Worm (Caenorhabditis elegans) whole organism, mixed stage, embryonic: ENCODE measurements around the gene C17F4.2.

Experiments used
- bed-3 ChIP-seq: fragments of 200-800 bp; sonication (Bioruptor generic); optimal IDR thresholded peaks from 3 replicates; lab custom pipeline; 2018; ENCODE audit warnings: mild to moderate bottlenecking, missing genetic modification characterization, moderate library complexity, missing compliant biosample characterization
- blmp-1 ChIP-seq: fragments of 150-350 bp; optimal IDR thresholded peaks from 2 replicates; lab custom pipeline; 2014; ENCODE audit warnings: missing biosample characterization, missing genetic modification characterization
- ceh-39 ChIP-seq: fragments of 150-350 bp; optimal IDR thresholded peaks from 2 replicates; lab custom pipeline; 2014; ENCODE audit warnings: missing biosample characterization, missing genetic modification characterization
- ceh-43 ChIP-seq: fragments of 200-800 bp; sonication (Bioruptor generic); optimal IDR thresholded peaks from 2 replicates; lab custom pipeline; 2018; ENCODE audit warnings: mild to moderate bottlenecking, missing genetic modification characterization, moderate library complexity, missing compliant biosample characterization
- ceh-83 ChIP-seq: fragments of 200-800 bp; sonication (Bioruptor generic); optimal IDR thresholded peaks from 2 replicates; lab custom pipeline; 2018; ENCODE audit warnings: mild to moderate bottlenecking, missing genetic modification characterization, missing compliant biosample characterization
- ces-1 ChIP-seq: fragments of 150-350 bp; optimal IDR thresholded peaks from 2 replicates; lab custom pipeline; 2014; ENCODE audit warnings: missing biosample characterization, missing genetic modification reagents, missing genetic modification characterization
- cnd-1 ChIP-seq: fragments of 200-800 bp; sonication (Bioruptor generic); optimal IDR thresholded peaks from 2 replicates; lab custom pipeline; 2018; ENCODE audit warnings: mild to moderate bottlenecking, missing genetic modification characterization, missing compliant biosample characterization
- drap-1 ChIP-seq: fragments of 200-800 bp; sonication (Bioruptor generic); optimal IDR thresholded peaks from 3 replicates; lab custom pipeline; 2018; ENCODE audit warnings: mild to moderate bottlenecking, missing genetic modification characterization, missing compliant biosample characterization
- elt-3 ChIP-seq: fragments of 150-350 bp; optimal IDR thresholded peaks from 2 replicates; lab custom pipeline; 2014; ENCODE audit warnings: missing biosample characterization, missing genetic modification characterization
- flh-1 ChIP-seq: fragments of 200-800 bp; sonication (Bioruptor generic); optimal IDR thresholded peaks from 2 replicates; lab custom pipeline; 2018; ENCODE audit warnings: mild to moderate bottlenecking, missing genetic modification characterization, moderate library complexity, missing compliant biosample characterization
- ham-2 ChIP-seq: fragments of 200-800 bp; sonication (Bioruptor generic); optimal IDR thresholded peaks from 2 replicates; lab custom pipeline; 2018; ENCODE audit warnings: mild to moderate bottlenecking, missing genetic modification characterization, missing compliant biosample characterization
- lin-32 ChIP-seq: fragments of 200-800 bp; sonication (Bioruptor generic); optimal IDR thresholded peaks from 2 replicates; lab custom pipeline; 2018; ENCODE audit warnings: mild to moderate bottlenecking, missing genetic modification characterization, missing compliant biosample characterization
- lsy-2 ChIP-seq: fragments of 150-350 bp; optimal IDR thresholded peaks from 2 replicates; lab custom pipeline; 2014; ENCODE audit warnings: missing biosample characterization, missing genetic modification characterization
- mab-5 ChIP-seq: fragments of 150-350 bp; optimal IDR thresholded peaks from 2 replicates; lab custom pipeline; 2014; ENCODE audit warnings: missing biosample characterization, missing genetic modification characterization
- mep-1 ChIP-seq: fragments of 150-350 bp; optimal IDR thresholded peaks from 2 replicates; lab custom pipeline; 2017; ENCODE audit warnings: missing biosample characterization, missing genetic modification reagents, missing genetic modification characterization, inconsistent platforms
- mls-2 ChIP-seq: sonication (generic microtip); optimal IDR thresholded peaks from 2 replicates; lab custom pipeline; 2016; ENCODE audit warnings: mild to moderate bottlenecking, missing genetic modification characterization, moderate library complexity, missing compliant biosample characterization
- nhr-12 ChIP-seq: fragments of 150-350 bp; optimal IDR thresholded peaks from 2 replicates; lab custom pipeline; 2014; ENCODE audit warnings: missing biosample characterization, missing genetic modification characterization
- nhr-2 ChIP-seq: fragments of 150-350 bp; optimal IDR thresholded peaks from 2 replicates; lab custom pipeline; 2014; ENCODE audit warnings: missing biosample characterization, missing genetic modification characterization
- nhr-76 ChIP-seq: sonication (generic microtip); optimal IDR thresholded peaks from 2 replicates; lab custom pipeline; 2017; ENCODE audit warnings: missing biosample characterization, missing genetic modification characterization
- pha-4 ChIP-seq: fragments of 150-350 bp; optimal IDR thresholded peaks from 2 replicates; lab custom pipeline; 2018; ENCODE audit warnings: missing biosample characterization, missing genetic modification reagents, missing genetic modification characterization
- sem-2 ChIP-seq: fragments of 200-800 bp; sonication (Bioruptor generic); optimal IDR thresholded peaks from 2 replicates; lab custom pipeline; 2018; ENCODE audit warnings: mild to moderate bottlenecking, missing genetic modification characterization, missing compliant biosample characterization
- snpc-4 ChIP-seq: fragments of 150-350 bp; optimal IDR thresholded peaks from 2 replicates; lab custom pipeline; 2014; ENCODE audit warnings: missing biosample characterization, missing genetic modification characterization
- tbx-8 ChIP-seq: fragments of 200-800 bp; sonication (Bioruptor generic); optimal IDR thresholded peaks from 2 replicates; lab custom pipeline; 2018; ENCODE audit warnings: mild to moderate bottlenecking, missing genetic modification characterization, moderate library complexity, missing compliant biosample characterization
- unc-120 ChIP-seq: sonication (generic microtip); optimal IDR thresholded peaks from 2 replicates; lab custom pipeline; 2017; ENCODE audit warnings: missing genetic modification characterization, missing compliant biosample characterization; ENCODE audit not compliant: poor library complexity, severe bottlenecking
- unc-39 ChIP-seq: fragments of 150-350 bp; optimal IDR thresholded peaks from 2 replicates; lab custom pipeline; 2014; ENCODE audit warnings: missing biosample characterization, missing genetic modification characterization
- unc-62 ChIP-seq: fragments of 150-350 bp; optimal IDR thresholded peaks from 2 replicates; lab custom pipeline; 2014; ENCODE audit warnings: missing biosample characterization, missing genetic modification reagents, missing genetic modification characterization
- zip-8 ChIP-seq: fragments of 150-350 bp; optimal IDR thresholded peaks from 2 replicates; lab custom pipeline; 2014; ENCODE audit warnings: missing biosample characterization, missing genetic modification characterization
- ztf-11 ChIP-seq: fragments of 150-350 bp; optimal IDR thresholded peaks from 2 replicates; lab custom pipeline; 2014; ENCODE audit warnings: missing biosample characterization, missing genetic modification characterization

The C17F4.2 gene

DNA sequence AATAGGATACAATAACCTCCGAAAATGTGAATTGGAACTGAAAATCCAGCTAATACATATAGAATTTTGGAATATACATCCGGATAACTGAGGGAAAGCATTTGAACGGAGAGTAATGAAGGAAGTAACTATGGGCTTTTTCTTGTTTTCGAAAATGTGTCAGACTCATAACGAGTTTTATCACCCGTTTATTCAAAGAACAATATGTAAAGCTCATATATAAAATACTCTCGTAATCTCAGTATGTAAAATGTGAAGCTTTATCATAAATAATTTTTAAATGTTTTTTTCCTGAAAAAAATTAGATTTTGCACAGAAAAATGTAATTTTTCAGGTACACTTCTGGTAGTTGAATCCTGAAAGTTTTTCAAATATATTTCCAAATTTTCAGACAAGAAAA is 18.0 kb upstream of the C17F4.2 start, which contains the start of gene srh-297:
TSS of gene srh-297 (minus strand) at position 101 of the 400 bp plus-strand sequence.
- TF ChIP-seq sem-2 (no peak), mab-5 (tag; lab: Kevin White, UChicago) (no peak)

DNA sequence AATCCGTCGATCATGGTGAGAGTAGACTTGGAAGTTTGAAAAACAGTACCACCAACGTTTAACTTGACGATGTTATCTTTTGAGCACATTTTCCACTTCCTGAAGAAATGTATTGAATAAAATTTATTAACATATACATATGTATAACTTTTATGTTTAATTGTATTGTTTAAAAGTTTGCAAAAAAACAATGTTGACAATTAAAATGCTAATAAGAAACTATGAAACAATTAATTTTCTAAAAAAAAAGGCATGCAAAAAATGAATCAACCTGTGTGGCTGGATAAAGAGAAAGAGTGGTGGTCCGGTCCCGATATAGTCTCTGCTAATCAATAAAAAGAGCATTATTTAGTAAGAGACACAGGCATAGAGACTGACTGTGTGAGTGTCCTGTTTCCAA is 13.7 kb upstream of the C17F4.2 start, which contains the start of gene C17F4.8:
TSS of gene C17F4.8 (minus strand) at position 101 of the 400 bp plus-strand sequence.
- TF ChIP-seq mls-2 (tag; lab: Kevin White, UChicago) (no peak), lsy-2 (tag; lab: Kevin White, UChicago) (no peak), lin-32 (GFP tag; lab: Kevin White, UChicago) (no peak), cnd-1 (tag; lab: Kevin White, UChicago) (no peak), unc-39 (tag; lab: Kevin White, UChicago) (no peak), flh-1 (GFP tag; lab: Kevin White, UChicago) (no peak), snpc-4 (no peak), ceh-43 (GFP tag; lab: Kevin White, UChicago) (no peak), unc-120 (tag; lab: Kevin White, UChicago) (no peak), nhr-12 (tag; lab: Kevin White, UChicago) (no peak), ceh-83 (GFP tag; lab: Kevin White, UChicago) (no peak), nhr-76 (tag; lab: Kevin White, UChicago) (no peak), mep-1 (tag; lab: Kevin White, UChicago) (no peak), unc-62 (GFP tag; lab: Kevin White, UChicago) (no peak)

DNA sequence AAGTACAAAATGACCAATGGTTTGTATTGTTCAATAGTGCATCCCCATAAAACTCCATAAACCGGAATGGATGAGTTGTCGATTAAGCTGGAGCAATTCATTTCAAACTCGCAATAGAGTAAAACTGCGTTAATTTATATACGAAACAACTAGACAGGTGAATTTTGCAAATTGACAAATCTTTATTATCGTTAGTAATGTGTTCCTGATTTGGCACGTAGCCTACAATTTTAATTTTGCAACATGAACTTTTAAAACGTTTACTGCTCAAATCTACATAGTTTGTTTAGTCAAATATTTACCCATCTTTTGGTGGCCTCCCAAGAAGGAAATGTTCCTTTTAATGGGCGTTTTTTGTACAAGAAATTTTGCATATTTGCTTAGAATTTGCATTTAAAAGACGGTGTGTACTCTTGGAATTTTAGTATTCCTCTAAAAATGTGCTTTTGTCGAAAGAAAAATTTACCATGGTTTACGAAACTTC is 11.4 kb upstream of the C17F4.2 start, which contains the start of the genes srz-67 and C17F4.11:
TSS of gene srz-67 (minus strand) at position 101 of the 484 bp plus-strand sequence.
TSS of gene C17F4.11 (plus strand) at position 434 of the 484 bp plus-strand sequence.
- TF ChIP-seq ces-1 (GFP tag; lab: Kevin White, UChicago) (no peak), drap-1 (GFP tag; lab: Kevin White, UChicago) (no peak), mep-1 (tag; lab: Kevin White, UChicago) (no peak), ztf-11 (no peak), ceh-39 (tag; lab: Kevin White, UChicago) (no peak), ceh-83 (GFP tag; lab: Kevin White, UChicago) (no peak)

DNA sequence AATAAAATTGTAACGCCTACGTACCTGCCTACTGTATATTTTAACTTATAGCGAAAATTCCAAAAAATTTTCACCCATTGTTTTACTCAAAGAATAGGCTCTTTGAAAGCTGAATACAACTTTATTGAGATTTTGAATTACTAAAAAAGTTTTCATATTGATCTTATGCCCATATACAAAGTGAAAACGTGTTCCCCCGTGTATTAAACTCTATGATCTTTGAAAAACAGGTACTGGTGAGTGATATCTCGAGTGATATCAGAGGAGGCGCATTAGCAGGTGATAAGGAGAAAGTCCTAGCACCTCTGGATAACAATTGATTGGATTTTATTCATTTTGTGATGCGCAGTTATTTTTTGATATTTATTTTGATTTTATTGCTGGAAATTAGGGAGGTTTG is 8.3 kb upstream of the C17F4.2 start, which contains the start of gene C17F4.3:
TSS of gene C17F4.3 (plus strand) at position 301 of the 400 bp plus-strand sequence.
- TF ChIP-seq unc-39 (tag; lab: Kevin White, UChicago) (no peak), ztf-11 (no peak), flh-1 (GFP tag; lab: Kevin White, UChicago) (no peak), ceh-43 (GFP tag; lab: Kevin White, UChicago) (no peak), mls-2 (tag; lab: Kevin White, UChicago) (no peak), ham-2 (GFP tag; lab: Kevin White, UChicago) (no peak), mep-1 (tag; lab: Kevin White, UChicago) (no peak), blmp-1 (tag; lab: Kevin White, UChicago) (no peak), pha-4 (tag; lab: Kevin White, UChicago) (no peak), nhr-12 (tag; lab: Kevin White, UChicago) (no peak), ceh-83 (GFP tag; lab: Kevin White, UChicago) (no peak), unc-120 (tag; lab: Kevin White, UChicago) (no peak), lsy-2 (tag; lab: Kevin White, UChicago) (no peak), tbx-8 (GFP tag; lab: Kevin White, UChicago) (no peak), ces-1 (GFP tag; lab: Kevin White, UChicago) (no peak), zip-8 (tag; lab: Kevin White, UChicago) (no peak), lin-32 (GFP tag; lab: Kevin White, UChicago) (no peak)

DNA sequence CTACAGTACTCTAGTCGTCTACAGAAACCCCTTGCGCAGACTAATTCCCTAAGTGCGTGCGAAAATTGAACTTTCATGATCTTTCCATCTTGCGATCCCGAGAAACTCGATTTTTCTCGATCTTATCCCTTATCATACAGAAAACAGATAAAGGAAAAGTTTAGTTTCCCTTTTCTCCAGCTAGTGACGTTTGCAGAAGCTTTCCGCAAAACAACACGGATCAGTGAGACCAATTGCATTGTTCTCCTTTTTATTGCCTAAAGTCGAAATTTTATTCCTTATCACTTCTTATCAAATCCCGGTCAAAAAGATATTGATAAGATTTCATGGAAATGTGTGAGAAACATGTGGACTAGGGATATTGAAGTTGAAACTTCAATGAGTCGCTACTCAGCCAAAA is 6.6 kb upstream of the C17F4.2 start:
- TF ChIP-seq elt-3 (peak; percentile 88), unc-120 (tag; lab: Kevin White, UChicago) (no peak), bed-3 (no peak), mls-2 (tag; lab: Kevin White, UChicago) (no peak), drap-1 (GFP tag; lab: Kevin White, UChicago) (no peak), ham-2 (GFP tag; lab: Kevin White, UChicago) (no peak), lsy-2 (tag; lab: Kevin White, UChicago) (no peak), nhr-2 (no peak), snpc-4 (no peak), blmp-1 (tag; lab: Kevin White, UChicago) (peak; percentile 10), unc-62 (GFP tag; lab: Kevin White, UChicago) (no peak), flh-1 (GFP tag; lab: Kevin White, UChicago) (no peak), cnd-1 (tag; lab: Kevin White, UChicago) (no peak), ceh-43 (GFP tag; lab: Kevin White, UChicago) (no peak), zip-8 (tag; lab: Kevin White, UChicago) (no peak)
- TF ChIP-seq, all 35 proteins: peak for 2
